Fruit fly (Drosophila melanogaster): Measurements from ENCODE around the gene CG42570.

DNA sequence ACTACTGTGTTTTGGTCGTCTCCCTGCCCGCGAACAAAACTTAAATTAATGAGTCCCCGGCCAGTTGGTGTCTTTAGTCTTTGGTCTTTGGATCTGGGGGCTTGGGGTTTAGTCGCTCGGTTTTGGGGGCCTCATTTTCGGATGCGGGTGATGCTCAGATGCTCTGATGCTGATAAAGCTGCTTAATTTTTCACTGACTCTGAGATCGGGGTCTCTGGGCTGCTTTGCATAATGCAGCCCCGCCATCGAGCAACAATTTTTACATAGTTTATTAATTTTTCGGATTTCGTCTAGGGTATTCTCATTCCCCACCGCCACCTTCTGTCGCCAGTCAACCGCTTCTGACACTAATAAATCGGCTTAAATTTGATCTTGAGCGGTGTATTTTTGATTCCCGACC is 15.4 kb upstream of the CG42570 start:
- TF ChIP-seq psq (optimal IDR thresholded peaks at IDR 0.05), result no peak
- TF ChIP-seq insv (optimal IDR thresholded peaks at IDR 0.05), result no peak
- no peak for TF ChIP-seq Sin3A (optimal IDR thresholded peaks at IDR 0.05)

Measured in Kc167 (cell line).